Worm (Caenorhabditis elegans) whole organism, L2 larva: ENCODE data around the gene evl-20.

Source experiments
- R02D3.7 ChIP-seq: fragments of 150-350 bp; optimal IDR thresholded peaks from 2 replicates; lab custom pipeline; 2014; ENCODE audit warnings: missing biosample characterization, missing genetic modification characterization
- ama-1 ChIP-seq: fragments of 150-350 bp; optimal IDR thresholded peaks from 2 replicates; lab custom pipeline; 2018; ENCODE audit warnings: inconsistent platforms
- ceh-82 ChIP-seq: fragments of 150-350 bp; optimal IDR thresholded peaks from 2 replicates; lab custom pipeline; 2014; ENCODE audit warnings: missing biosample characterization, missing genetic modification characterization
- elt-1 ChIP-seq: fragments of 150-350 bp; optimal IDR thresholded peaks from 2 replicates; lab custom pipeline; 2014; ENCODE audit warnings: missing biosample characterization, missing genetic modification characterization
- fos-1 ChIP-seq: fragments of 150-350 bp; optimal IDR thresholded peaks from 2 replicates; lab custom pipeline; 2014; ENCODE audit warnings: missing biosample characterization, missing genetic modification characterization
- mdl-1 ChIP-seq, 2 experiments: fragments of 150-350 bp in 1 of 2; sonication (generic microtip) in 1 of 2; optimal IDR thresholded peaks; 2 replicates each; lab custom pipeline; 2017; ENCODE audit warnings: missing biosample characterization in 2 of 2, missing genetic modification characterization in 2 of 2
- nhr-25 ChIP-seq: fragments of 150-350 bp; sonication (generic microtip); optimal IDR thresholded peaks from 3 replicates; lab custom pipeline; 2014; ENCODE audit warnings: missing biosample characterization, missing genetic modification characterization
- skn-1 ChIP-seq: sonication (generic microtip); optimal IDR thresholded peaks from 2 replicates; lab custom pipeline; 2017; ENCODE audit warnings: missing biosample characterization, missing genetic modification characterization
- snpc-4 ChIP-seq: fragments of 150-350 bp; optimal IDR thresholded peaks from 2 replicates; lab custom pipeline; 2014; ENCODE audit warnings: missing biosample characterization, missing genetic modification characterization
- unc-62 ChIP-seq: fragments of 150-350 bp; optimal IDR thresholded peaks from 2 replicates; lab custom pipeline; 2014; ENCODE audit warnings: missing biosample characterization, missing genetic modification reagents, missing genetic modification characterization
- zag-1 ChIP-seq: fragments of 150-350 bp; optimal IDR thresholded peaks from 2 replicates; lab custom pipeline; 2014; ENCODE audit warnings: missing biosample characterization, missing genetic modification characterization
- ztf-11 ChIP-seq: sonication (generic microtip); optimal IDR thresholded peaks from 2 replicates; lab custom pipeline; 2017; ENCODE audit warnings: missing biosample characterization, missing genetic modification characterization

DNA sequence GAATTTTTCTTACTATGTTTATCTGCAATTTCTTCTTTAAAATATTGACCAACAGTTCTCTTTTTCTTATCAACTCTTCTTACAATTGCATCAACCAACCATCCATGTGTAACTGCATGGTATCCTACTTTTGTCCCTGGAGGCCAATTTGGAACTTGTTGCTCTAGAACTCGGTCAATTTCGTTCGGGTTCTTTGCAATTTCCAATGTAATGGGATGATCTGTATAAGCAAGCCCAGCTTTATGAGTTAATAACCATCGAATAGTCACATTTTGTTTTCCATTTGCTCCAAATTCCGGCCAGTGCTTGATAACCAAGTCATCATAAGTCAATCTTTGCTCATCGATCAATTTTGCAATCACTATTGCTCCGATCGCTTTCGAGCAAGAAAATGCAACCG is 35.2 kb downstream of the evl-20 start:
- TF ChIP-seq ama-1 = peak; percentile 70
- no peak for TF ChIP-seq skn-1
- no peak for TF ChIP-seq zag-1 (tag; lab: Kevin White, UChicago)
- TF ChIP-seq mdl-1 (tag; optimal IDR thresholded peaks at IDR 0.05; lab: Kevin White, UChicago) = no peak
- no peak for TF ChIP-seq elt-1 (tag; lab: Kevin White, UChicago)
- TF ChIP-seq ceh-82 (tag; lab: Kevin White, UChicago) = no peak
- no peak for TF ChIP-seq snpc-4 (tag; lab: Kevin White, UChicago)
- no peak for TF ChIP-seq ztf-11 (tag; lab: Kevin White, UChicago)
- no peak for TF ChIP-seq nhr-25 (tag; lab: Kevin White, UChicago)
- TF ChIP-seq R02D3.7 (tag; lab: Kevin White, UChicago) = no peak
- TF ChIP-seq fos-1 (tag; lab: Kevin White, UChicago) = no peak
- TF ChIP-seq unc-62 (GFP tag; lab: Kevin White, UChicago) = no peak
